Worm (Caenorhabditis elegans) whole organism, L4/young adult: Measurements from ENCODE around the gene srr-2.

Experiments
- dao-5 ChIP-seq: sonication (generic microtip); optimal IDR thresholded peaks from 2 replicates; lab custom pipeline; 2016; ENCODE audit warnings: missing genotype, missing genetic modification characterization, moderate library complexity, missing compliant biosample characterization
- him-1 ChIP-seq: sonication (generic microtip); optimal IDR thresholded peaks from 2 replicates; lab custom pipeline; 2016; ENCODE audit warnings: missing genotype, missing genetic modification reagents, missing genetic modification characterization, missing compliant biosample characterization

- TF ChIP-seq him-1 (tag; lab: Kevin White, UChicago) (no peak), dao-5 (tag; lab: Kevin White, UChicago) (no peak)
Observed at ce11 chrV:19202800-19203199, 14.2 kb downstream of the srr-2 start.
